Worm (Caenorhabditis elegans) whole organism, early embryonic: ENCODE results near the gene ZK688.1.

Experiments
- ama-1 ChIP-seq: fragments of 150-350 bp; optimal IDR thresholded peaks from 2 replicates; lab custom pipeline; 2014
- ets-7 ChIP-seq: sonication (generic microtip); optimal IDR thresholded peaks from 2 replicates; lab custom pipeline; 2016; ENCODE audit warnings: missing genotype, missing genetic modification characterization, missing compliant biosample characterization
- tra-4 ChIP-seq: sonication (generic microtip); optimal IDR thresholded peaks from 2 replicates; lab custom pipeline; 2017; ENCODE audit warnings: missing genetic modification characterization, missing compliant biosample characterization

DNA sequence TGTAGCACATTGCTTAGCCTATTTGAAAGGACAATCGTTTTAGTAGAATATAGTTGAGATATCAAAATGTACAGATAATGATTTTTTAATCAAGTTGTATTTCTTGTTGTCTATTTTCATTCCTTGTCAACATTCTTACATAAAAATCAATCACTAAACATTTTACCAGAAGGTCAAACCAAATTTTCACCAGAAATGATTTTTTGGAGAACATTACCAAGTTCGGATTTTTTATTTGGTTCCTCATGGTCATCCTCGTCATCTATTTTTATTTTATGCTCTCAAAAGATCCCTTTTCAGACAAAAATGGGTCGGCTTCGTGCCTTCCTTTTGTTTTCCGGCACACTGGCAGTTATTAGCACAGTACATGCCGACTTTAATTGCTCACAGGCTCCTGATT lies 35.9 kb upstream of the ZK688.1 start, which contains the start of gene tyr-1:
- no peak for TF ChIP-seq ama-1 (lab: Kevin White, UChicago)
- no peak for TF ChIP-seq tra-4 (tag; lab: Kevin White, UChicago)
- no peak for TF ChIP-seq ets-7 (tag; lab: Kevin White, UChicago)
